Fruit fly (Drosophila melanogaster) Kc167 (cell line): ENCODE data around the gene CG17105.

ENCODE experiments used
- Myc ChIP-seq: fragments of >200 bp; optimal IDR thresholded peaks from 2 replicates; lab custom pipeline; 2017; ENCODE audit warnings: missing external identifiers
- Sin3A ChIP-seq: fragments of >200 bp; optimal IDR thresholded peaks from 2 replicates; lab custom pipeline; 2018; ENCODE audit warnings: missing external identifiers
- h ChIP-seq: fragments of >200 bp; optimal IDR thresholded peaks from 3 replicates; lab custom pipeline; 2018; ENCODE audit warnings: missing external identifiers
- insv ChIP-seq: fragments of >200 bp; optimal IDR thresholded peaks from 3 replicates; lab custom pipeline; 2018; ENCODE audit warnings: missing external identifiers
- psq ChIP-seq: fragments of >200 bp; optimal IDR thresholded peaks from 2 replicates; lab custom pipeline; 2017; ENCODE audit warnings: missing external identifiers
- ttk ChIP-seq: sonication (Bioruptor generic); optimal IDR thresholded peaks from 2 replicates; lab custom pipeline; 2017; ENCODE audit warnings: missing external identifiers

The CG17105 gene

dm6 chr2L:10687794-10688185 lies 7.0 kb downstream of the CG17105 start:
- TF ChIP-seq Sin3A (lab: Kevin White, UChicago) (no peak), psq (lab: Kevin White, UChicago) (no peak), insv (lab: Kevin White, UChicago) (no peak), h (lab: Kevin White, UChicago) (no peak), Myc (lab: Kevin White, UChicago) (no peak), ttk (lab: Kevin White, UChicago) (no peak)

- TF ChIP-seq psq (lab: Kevin White, UChicago) (no peak), Myc (lab: Kevin White, UChicago) (no peak), Sin3A (lab: Kevin White, UChicago) (no peak), h (lab: Kevin White, UChicago) (no peak), ttk (lab: Kevin White, UChicago) (no peak), insv (lab: Kevin White, UChicago) (no peak)
Observed at dm6 chr2L:10688764-10689163, 7.9 kb downstream of the CG17105 start.

dm6 chr2L:10689221-10690034 lies 8.6 kb downstream of the CG17105 start, which contains the start of gene CG7294:
Gene CG7294, minus strand, starts transcription at chr2L:10689271.
- TF ChIP-seq Myc (lab: Kevin White, UChicago) (no peak), psq (lab: Kevin White, UChicago) (no peak), insv (lab: Kevin White, UChicago) (no peak), h (lab: Kevin White, UChicago) (no peak)

- no peak for TF ChIP-seq h (lab: Kevin White, UChicago)
- TF ChIP-seq Myc (lab: Kevin White, UChicago) = no peak
- no peak for TF ChIP-seq psq (lab: Kevin White, UChicago)
- TF ChIP-seq Sin3A (lab: Kevin White, UChicago) = no peak
- no peak for TF ChIP-seq insv (lab: Kevin White, UChicago)
- no peak for TF ChIP-seq ttk (lab: Kevin White, UChicago)
Observed at dm6 chr2L:10693018-10693417, 12.2 kb downstream of the CG17105 start.

dm6 chr2L:10694053-10694618 lies 13.3 kb downstream of the CG17105 start, which contains the start of gene CG17108:
Gene CG17108, minus strand, starts transcription at chr2L:10694103.
- TF ChIP-seq ttk (lab: Kevin White, UChicago) (no peak), Myc (lab: Kevin White, UChicago) (no peak), h (lab: Kevin White, UChicago) (no peak), Sin3A (lab: Kevin White, UChicago) (no peak), psq (lab: Kevin White, UChicago) (no peak), insv (lab: Kevin White, UChicago) (no peak)

- no peak for TF ChIP-seq ttk (lab: Kevin White, UChicago)
- TF ChIP-seq psq (lab: Kevin White, UChicago) = no peak
- TF ChIP-seq h (lab: Kevin White, UChicago) = no peak
- TF ChIP-seq Sin3A (lab: Kevin White, UChicago) = no peak
- no peak for TF ChIP-seq Myc (lab: Kevin White, UChicago)
- TF ChIP-seq insv (lab: Kevin White, UChicago) = no peak
Observed at dm6 chr2L:10697992-10698391, 17.2 kb downstream of the CG17105 start, which contains the start of gene CG7300. Gene CG7300, minus strand, starts transcription at chr2L:10698043.

dm6 chr2L:10701499-10702062 lies 20.8 kb downstream of the CG17105 start, which contains the start of gene Lip1:
Gene Lip1, minus strand, starts transcription at chr2L:10701544.
- TF ChIP-seq Sin3A (lab: Kevin White, UChicago) (no peak), ttk (lab: Kevin White, UChicago) (no peak), psq (lab: Kevin White, UChicago) (no peak), Myc (lab: Kevin White, UChicago) (no peak), h (lab: Kevin White, UChicago) (no peak), insv (lab: Kevin White, UChicago) (no peak)

- TF ChIP-seq ttk (lab: Kevin White, UChicago) = no peak
- no peak for TF ChIP-seq h (lab: Kevin White, UChicago)
- TF ChIP-seq Myc (lab: Kevin White, UChicago) = no peak
- TF ChIP-seq insv (lab: Kevin White, UChicago) = no peak
- TF ChIP-seq Sin3A (lab: Kevin White, UChicago) = no peak
Observed at dm6 chr2L:10703281-10703680, 22.5 kb downstream of the CG17105 start, which contains the start of gene CG6415. Gene CG6415, plus strand, starts transcription at chr2L:10703621.

dm6 chr2L:10704425-10704824 lies 23.6 kb downstream of the CG17105 start:
- TF ChIP-seq ttk (lab: Kevin White, UChicago) (no peak), psq (lab: Kevin White, UChicago) (no peak), Sin3A (lab: Kevin White, UChicago) (no peak), h (lab: Kevin White, UChicago) (no peak), Myc (lab: Kevin White, UChicago) (no peak), insv (lab: Kevin White, UChicago) (no peak)

dm6 chr2L:10706267-10706666 lies 25.4 kb downstream of the CG17105 start:
- TF ChIP-seq h (lab: Kevin White, UChicago) (no peak), Sin3A (lab: Kevin White, UChicago) (no peak), Myc (lab: Kevin White, UChicago) (no peak), ttk (lab: Kevin White, UChicago) (no peak), psq (lab: Kevin White, UChicago) (no peak), insv (lab: Kevin White, UChicago) (no peak)

dm6 chr2L:10708089-10708488 lies 27.3 kb downstream of the CG17105 start:
- TF ChIP-seq Sin3A (lab: Kevin White, UChicago) = no peak
- no peak for TF ChIP-seq ttk (lab: Kevin White, UChicago)
- no peak for TF ChIP-seq Myc (lab: Kevin White, UChicago)
- no peak for TF ChIP-seq psq (lab: Kevin White, UChicago)
